Fruit fly (Drosophila melanogaster) whole organism, embryonic: ENCODE data around the gene CG32647.

ENCODE experiments used
- Awh ChIP-seq: fragments of 200-800 bp; sonication (Bioruptor generic); IDR thresholded peaks from 2 replicates; pipeline ENCODE4, ENCODE4 v1.3.6; 2022; ENCODE audit warnings: missing biosample characterization, missing genetic modification characterization
- Bdp1 ChIP-seq: fragments of 200-800 bp; sonication (Bioruptor generic); optimal IDR thresholded peaks from 3 replicates; lab custom pipeline; 2016; ENCODE audit warnings: missing biosample characterization, missing genetic modification characterization
- CG10274 ChIP-seq: fragments of 200-800 bp; sonication (Bioruptor generic); optimal IDR thresholded peaks from 3 replicates; lab custom pipeline; 2017; ENCODE audit warnings: missing biosample characterization, mild to moderate bottlenecking, missing genetic modification characterization
- CG10959 ChIP-seq: fragments of 200-800 bp; sonication (Bioruptor generic); IDR thresholded peaks from 2 replicates; pipeline ENCODE4 v1.3.6; 2022; ENCODE audit warnings: missing biosample characterization, missing genetic modification characterization
- CG11247 ChIP-seq: fragments of 200-800 bp; sonication (Bioruptor generic); IDR thresholded peaks from 2 replicates; pipeline ENCODE4 v1.3.6; 2022; ENCODE audit warnings: missing biosample characterization, missing genetic modification characterization
- CG12071 ChIP-seq: fragments of 200-800 bp; sonication (Bioruptor generic); optimal IDR thresholded peaks from 3 replicates; lab custom pipeline; 2018; ENCODE audit warnings: missing biosample characterization, mild to moderate bottlenecking, missing genetic modification characterization
- CG12299 ChIP-seq: fragments of 200-800 bp; sonication (Bioruptor generic); optimal IDR thresholded peaks from 2 replicates; lab custom pipeline; 2018; ENCODE audit warnings: missing biosample characterization, mild to moderate bottlenecking, missing genetic modification characterization
- CG13287 ChIP-seq: fragments of 200-800 bp; sonication (Bioruptor generic); IDR thresholded peaks from 2 replicates; pipeline ENCODE4 v1.3.6; 2022; ENCODE audit warnings: missing biosample characterization, missing genetic modification characterization; ENCODE audit not compliant: partially characterized antibody
- CG15011 ChIP-seq: fragments of 200-800 bp; sonication (Bioruptor generic); optimal IDR thresholded peaks from 3 replicates; lab custom pipeline; 2018; ENCODE audit warnings: missing biosample characterization, mild to moderate bottlenecking, missing genetic modification characterization
- CG15073 ChIP-seq: fragments of 200-800 bp; sonication (Bioruptor generic); optimal IDR thresholded peaks from 2 replicates; lab custom pipeline; 2016; ENCODE audit warnings: missing biosample characterization, missing genetic modification characterization
- CG1603 ChIP-seq: fragments of 200-800 bp; sonication (Bioruptor generic); optimal IDR thresholded peaks from 2 replicates; lab custom pipeline; 2019; ENCODE audit warnings: missing biosample characterization, mild to moderate bottlenecking, missing genetic modification characterization, moderate library complexity
- CG17568 ChIP-seq: fragments of 200-800 bp; sonication (Bioruptor generic); optimal IDR thresholded peaks from 2 replicates; lab custom pipeline; 2018; ENCODE audit warnings: missing biosample characterization, mild to moderate bottlenecking, missing genetic modification characterization, moderate library complexity
- CG18011 ChIP-seq: fragments of 200-800 bp; sonication (Bioruptor generic); optimal IDR thresholded peaks from 2 replicates; lab custom pipeline; 2017; ENCODE audit warnings: missing biosample characterization, missing genetic modification characterization, mild to moderate bottlenecking, moderate library complexity, missing genotype
- CG18619 ChIP-seq: fragments of 200-800 bp; sonication (Bioruptor generic); optimal IDR thresholded peaks from 3 replicates; lab custom pipeline; 2017; ENCODE audit warnings: missing biosample characterization, mild to moderate bottlenecking, missing genetic modification characterization
- CG2678 ChIP-seq: fragments of 200-800 bp; sonication (Bioruptor generic); optimal IDR thresholded peaks from 3 replicates; lab custom pipeline; 2019; ENCODE audit warnings: missing biosample characterization, mild to moderate bottlenecking, missing genetic modification characterization, moderate library complexity
- CG2875 ChIP-seq: fragments of 200-800 bp; sonication (Bioruptor generic); optimal IDR thresholded peaks from 2 replicates; lab custom pipeline; 2017; ENCODE audit warnings: missing biosample characterization, mild to moderate bottlenecking, missing genetic modification characterization, missing genetic modification reagents
- CG34224 ChIP-seq: fragments of 200-800 bp; sonication (Bioruptor generic); IDR thresholded peaks from 3 replicates; pipeline ENCODE4 v1.3.6; 2022; ENCODE audit warnings: missing biosample characterization, missing genetic modification characterization; ENCODE audit not compliant: partially characterized antibody
- CG8281 ChIP-seq: fragments of 200-800 bp; sonication (Bioruptor generic); optimal IDR thresholded peaks from 2 replicates; lab custom pipeline; 2018; ENCODE audit warnings: missing biosample characterization, mild to moderate bottlenecking, missing genetic modification characterization, moderate library complexity
- D ChIP-seq, 2 experiments: fragments of 200-800 bp in 1 of 2; fragments of >200 bp in 1 of 2; sonication (Bioruptor generic) in 1 of 2; optimal IDR thresholded peaks; 2 replicates in 1 of 2; 3 replicates in 1 of 2; lab custom pipeline; 2017; ENCODE audit warnings: mild to moderate bottlenecking in 1 of 2, missing biosample characterization in 1 of 2, missing genetic modification characterization in 1 of 2, missing genetic modification reagents in 1 of 2
- Dip2 ChIP-seq: fragments of 200-800 bp; sonication (Bioruptor generic); IDR thresholded peaks from 2 replicates; pipeline ENCODE4 v1.3.6; 2022; ENCODE audit warnings: missing biosample characterization, missing genetic modification characterization
- E2f1 ChIP-seq: fragments of 200-800 bp; sonication (Bioruptor generic); IDR thresholded peaks from 2 replicates; pipeline ENCODE4 v1.3.6; 2022; ENCODE audit warnings: missing biosample characterization, missing genetic modification characterization
- Eip74EF ChIP-seq, 2 experiments: fragments of 200-800 bp in 1 of 2; fragments of >200 bp in 1 of 2; sonication (Bioruptor generic) in 1 of 2; optimal IDR thresholded peaks; 2 replicates each; lab custom pipeline; 2017 to 2019; ENCODE audit warnings: missing biosample characterization in 2 of 2, missing genetic modification characterization in 2 of 2, mild to moderate bottlenecking in 1 of 2, moderate library complexity in 1 of 2
- HmgD ChIP-seq: fragments of 200-800 bp; sonication (Bioruptor generic); optimal IDR thresholded peaks from 3 replicates; lab custom pipeline; 2016; ENCODE audit warnings: missing biosample characterization, missing genetic modification characterization
- Hr51 ChIP-seq, 2 experiments: fragments of 200-800 bp; sonication (Bioruptor generic); optimal IDR thresholded peaks; 2 replicates in 1 of 2; 3 replicates in 1 of 2; lab custom pipeline; 2016 to 2018; ENCODE audit warnings: missing biosample characterization in 2 of 2, missing genetic modification characterization in 2 of 2, mild to moderate bottlenecking in 1 of 2, moderate library complexity in 1 of 2
- Lim3 ChIP-seq: fragments of 200-800 bp; sonication (Bioruptor generic); IDR thresholded peaks from 2 replicates; pipeline ENCODE4 v1.3.6; 2022; ENCODE audit warnings: missing biosample characterization, missing genetic modification characterization
- Mrtf ChIP-seq: fragments of 200-800 bp; sonication (Bioruptor generic); IDR thresholded peaks from 3 replicates; pipeline ENCODE4 v1.3.6; 2022; ENCODE audit warnings: missing biosample characterization, missing genetic modification characterization
- NC2β ChIP-seq: fragments of 200-800 bp; sonication (Bioruptor generic); optimal IDR thresholded peaks from 2 replicates; lab custom pipeline; 2016; ENCODE audit warnings: missing biosample characterization, missing genetic modification characterization
- ac ChIP-seq: fragments of 200-800 bp; sonication (Bioruptor generic); optimal IDR thresholded peaks from 3 replicates; lab custom pipeline; 2017; ENCODE audit warnings: missing biosample characterization, mild to moderate bottlenecking, missing genetic modification characterization
- chm ChIP-seq: fragments of 200-800 bp; sonication (Bioruptor generic); IDR thresholded peaks from 2 replicates; pipeline ENCODE4 v1.3.6; 2022; ENCODE audit warnings: missing biosample characterization, missing genetic modification characterization
- chn ChIP-seq: fragments of 200-800 bp; sonication (Bioruptor generic); optimal IDR thresholded peaks from 2 replicates; lab custom pipeline; 2016; ENCODE audit warnings: missing biosample characterization, missing genetic modification characterization
- corto ChIP-seq: fragments of 200-800 bp; sonication (Bioruptor generic); optimal IDR thresholded peaks from 2 replicates; lab custom pipeline; 2016; ENCODE audit warnings: missing biosample characterization, mild to moderate bottlenecking, missing genetic modification characterization, moderate library complexity
- dysf ChIP-seq: fragments of 200-800 bp; sonication (Bioruptor generic); IDR thresholded peaks from 3 replicates; pipeline ENCODE4 v1.3.6; 2022; ENCODE audit warnings: missing biosample characterization, missing genetic modification characterization
- en ChIP-seq: fragments of 200-800 bp; sonication (Bioruptor generic); optimal IDR thresholded peaks from 2 replicates; lab custom pipeline; 2016; ENCODE audit warnings: missing biosample characterization, missing genetic modification characterization
- gcm ChIP-seq: fragments of 200-800 bp; sonication (Bioruptor generic); optimal IDR thresholded peaks from 2 replicates; lab custom pipeline; 2019; ENCODE audit warnings: missing biosample characterization, mild to moderate bottlenecking, missing genetic modification characterization, moderate library complexity
- gro ChIP-seq: fragments of 200-800 bp; sonication (Bioruptor generic); optimal IDR thresholded peaks from 2 replicates; lab custom pipeline; 2016; ENCODE audit warnings: missing biosample characterization, missing genetic modification characterization
- gt ChIP-seq: fragments of 200-800 bp; sonication (Bioruptor generic); IDR thresholded peaks from 2 replicates; pipeline ENCODE4 v1.3.6; 2022; ENCODE audit warnings: missing biosample characterization, missing genetic modification characterization
- jing ChIP-seq: fragments of 200-800 bp; sonication (Bioruptor generic); optimal IDR thresholded peaks from 2 replicates; lab custom pipeline; 2018; ENCODE audit warnings: missing biosample characterization, mild to moderate bottlenecking, missing genetic modification characterization
- klu ChIP-seq: fragments of 200-800 bp; sonication (Bioruptor generic); IDR thresholded peaks from 2 replicates; pipeline ENCODE4 v1.3.6; 2022; ENCODE audit warnings: missing biosample characterization, missing genetic modification characterization
- mirr ChIP-seq: fragments of 200-800 bp; sonication (Bioruptor generic); optimal IDR thresholded peaks from 3 replicates; lab custom pipeline; 2018; ENCODE audit warnings: missing biosample characterization, mild to moderate bottlenecking, missing genetic modification characterization
- pum ChIP-seq: fragments of 200-800 bp; sonication (Bioruptor generic); optimal IDR thresholded peaks from 2 replicates; lab custom pipeline; 2016; ENCODE audit warnings: missing biosample characterization, missing genetic modification characterization
- sd ChIP-seq: fragments of 200-800 bp; sonication (Bioruptor generic); optimal IDR thresholded peaks from 3 replicates; lab custom pipeline; 2018; ENCODE audit warnings: missing biosample characterization, mild to moderate bottlenecking, missing genetic modification characterization, moderate library complexity
- sim ChIP-seq: fragments of 200-800 bp; sonication (Bioruptor generic); IDR thresholded peaks from 2 replicates; pipeline ENCODE4 v1.3.6; 2022; ENCODE audit warnings: missing biosample characterization, missing genetic modification characterization
- sisA ChIP-seq: fragments of 200-800 bp; sonication (Bioruptor generic); IDR thresholded peaks from 2 replicates; pipeline ENCODE4 v1.3.6; 2022; ENCODE audit warnings: missing biosample characterization, missing genetic modification characterization
- tll ChIP-seq, 2 experiments: fragments of 200-800 bp in 1 of 2; fragments of >200 bp in 1 of 2; sonication (Bioruptor generic) in 1 of 2; optimal IDR thresholded peaks; 2 replicates each; lab custom pipeline; 2017 to 2019; ENCODE audit warnings: missing biosample characterization in 2 of 2, missing genetic modification characterization in 2 of 2, mild to moderate bottlenecking in 1 of 2, moderate library complexity in 1 of 2
- trh ChIP-seq: fragments of 200-800 bp; sonication (Bioruptor generic); optimal IDR thresholded peaks from 2 replicates; lab custom pipeline; 2016; ENCODE audit warnings: missing biosample characterization, missing genetic modification characterization
- tx ChIP-seq: fragments of 200-800 bp; sonication (Bioruptor generic); optimal IDR thresholded peaks from 2 replicates; lab custom pipeline; 2016; ENCODE audit warnings: missing biosample characterization, missing genetic modification characterization
- vnd ChIP-seq: fragments of 200-800 bp; sonication (Bioruptor generic); IDR thresholded peaks from 3 replicates; pipeline ENCODE4 v1.3.6; 2022; ENCODE audit warnings: missing biosample characterization, missing genetic modification characterization; ENCODE audit not compliant: partially characterized antibody
- z ChIP-seq: fragments of 200-800 bp; sonication (Bioruptor generic); IDR thresholded peaks from 3 replicates; pipeline ENCODE4 v1.3.6; 2022; ENCODE audit warnings: missing biosample characterization, missing genetic modification characterization
- zf30C ChIP-seq: fragments of 200-800 bp; sonication (Bioruptor generic); optimal IDR thresholded peaks from 3 replicates; lab custom pipeline; 2018; ENCODE audit warnings: missing biosample characterization, mild to moderate bottlenecking, missing genetic modification characterization

The CG32647 gene

DNA sequence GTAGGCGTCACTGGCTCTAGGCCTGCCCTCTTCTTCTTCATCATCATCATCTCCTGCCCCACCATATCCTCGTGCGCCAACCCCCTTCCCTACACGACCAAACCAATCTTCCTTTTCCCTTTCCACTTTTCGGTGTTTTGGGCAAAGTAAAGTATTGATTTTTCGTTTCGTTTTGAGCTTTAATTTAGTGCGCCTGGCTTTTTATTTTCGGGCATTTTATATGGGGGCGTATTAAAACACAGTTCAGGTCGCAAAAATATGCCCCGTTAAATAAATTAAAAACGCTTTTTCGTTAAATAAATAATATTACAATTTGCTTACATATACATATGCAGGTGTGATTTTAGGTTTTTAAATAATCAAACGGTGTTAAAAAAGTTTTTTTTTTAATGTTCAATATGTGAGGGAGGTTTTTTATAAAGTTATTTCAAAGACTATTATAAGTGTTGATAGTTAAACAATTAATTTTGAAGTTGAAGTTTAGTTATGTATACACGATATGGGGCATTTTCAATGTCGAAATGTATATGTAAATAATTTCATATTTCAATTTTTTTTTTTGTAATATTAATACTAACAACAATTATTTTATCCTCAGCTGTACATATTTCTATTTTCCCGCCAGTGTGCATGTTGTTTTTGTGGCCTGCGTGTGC lies 46.9 kb downstream of the CG32647 start:
- no peak for TF ChIP-seq gt (GFP tag; lab: Robert Waterston, UW)
- TF ChIP-seq Hr51 (GFP tag; optimal IDR thresholded peaks at IDR 0.05; lab: Kevin White, UChicago) = peak in 1 of 2 experiments; percentile 89
- no peak for TF ChIP-seq CG12071 (GFP tag; lab: Kevin White, UChicago)
- TF ChIP-seq CG8281 = peak; percentile 54
- no peak for TF ChIP-seq CG34224
- peak; percentile 55 for TF ChIP-seq sisA (GFP tag; lab: Robert Waterston, UW)
- TF ChIP-seq CG15073 = no peak
- no peak for TF ChIP-seq vnd (GFP tag; lab: Robert Waterston, UW)
- TF ChIP-seq NC2β = no peak
- TF ChIP-seq z (GFP tag; lab: Robert Waterston, UW) = no peak
- TF ChIP-seq E2f1 (GFP tag; lab: Robert Waterston, UW) = peak; percentile 42; the same call in 1 of the 2 replicates
- TF ChIP-seq ac (GFP tag; lab: Kevin White, UChicago) = no peak
- TF ChIP-seq CG17568 (GFP tag; lab: Kevin White, UChicago) = no peak
- no peak for TF ChIP-seq tll (GFP tag; optimal IDR thresholded peaks at IDR 0.05; lab: Kevin White, UChicago)
- no peak for TF ChIP-seq Dip2 (GFP tag; lab: Robert Waterston, UW)
- no peak for TF ChIP-seq Bdp1 (GFP tag; lab: Kevin White, UChicago)
- TF ChIP-seq dysf (GFP tag; lab: Robert Waterston, UW) = peak; percentile 66; the same call in 2 of the 3 replicates
- no peak for TF ChIP-seq Mrtf (GFP tag; lab: Robert Waterston, UW)
- TF ChIP-seq gro = no peak
- peak; percentile 39 for TF ChIP-seq CG12299 (tag; lab: Kevin White, UChicago)
- TF ChIP-seq CG2875 (GFP tag; lab: Kevin White, UChicago) = peak; percentile 41
- no peak; the same call in 1 of the 2 replicates for TF ChIP-seq klu (GFP tag; lab: Robert Waterston, UW)
- no peak for TF ChIP-seq mirr (GFP tag; lab: Kevin White, UChicago)
- no peak for TF ChIP-seq zf30C (GFP tag; lab: Kevin White, UChicago)
- peak; percentile 21 for TF ChIP-seq CG18011 (GFP tag; lab: Kevin White, UChicago)
- TF ChIP-seq jing (GFP tag; lab: Kevin White, UChicago) = no peak
- TF ChIP-seq chn (GFP tag; lab: Kevin White, UChicago) = no peak
- TF ChIP-seq pum = no peak
- peak; percentile 20 for TF ChIP-seq CG10274 (GFP tag; lab: Kevin White, UChicago)
- no peak for TF ChIP-seq chm (GFP tag; lab: Robert Waterston, UW)
- no peak for TF ChIP-seq CG10959 (GFP tag; lab: Robert Waterston, UW)
- peak; percentile 92 for TF ChIP-seq CG2678 (tag; lab: Kevin White, UChicago)
- peak; percentile 24; the same call in 1 of the 2 replicates for TF ChIP-seq sim (GFP tag; lab: Robert Waterston, UW)
- no peak for TF ChIP-seq CG13287
- peak; percentile 23 for TF ChIP-seq CG15011 (GFP tag; lab: Kevin White, UChicago)
- TF ChIP-seq D (optimal IDR thresholded peaks at IDR 0.05; lab: Kevin White, UChicago) = no peak
- TF ChIP-seq D (GFP tag; optimal IDR thresholded peaks at IDR 0.05; lab: Kevin White, UChicago) = peak; percentile 73
- TF ChIP-seq HmgD (GFP tag; lab: Kevin White, UChicago) = no peak
- no peak for TF ChIP-seq en (GFP tag; lab: Kevin White, UChicago)
- TF ChIP-seq Awh (GFP tag; lab: Robert Waterston, UW) = peak; percentile 32; the same call in 1 of the 2 replicates
- no peak for TF ChIP-seq corto (GFP tag; lab: Kevin White, UChicago)
- TF ChIP-seq tx (GFP tag; lab: Kevin White, UChicago) = no peak
- no peak for TF ChIP-seq CG1603 (tag; lab: Kevin White, UChicago)
- peak; percentile 71 for TF ChIP-seq gcm (GFP tag; lab: Kevin White, UChicago)
- TF ChIP-seq CG18619 (GFP tag; lab: Kevin White, UChicago) = peak; percentile 77
- TF ChIP-seq sd (tag; lab: Kevin White, UChicago) = no peak
- TF ChIP-seq Lim3 (GFP tag; lab: Robert Waterston, UW) = no peak
- TF ChIP-seq Eip74EF (GFP tag; optimal IDR thresholded peaks at IDR 0.05; lab: Kevin White, UChicago) = peak in 1 of 2 experiments; percentile 79
- peak; percentile 20 for TF ChIP-seq trh (GFP tag; lab: Kevin White, UChicago)
- TF ChIP-seq CG11247 (GFP tag; lab: Robert Waterston, UW) = no peak
